Fruit fly (Drosophila melanogaster) whole organism: Measurements from ENCODE around the gene Dref.

Experiments
- CG8478 ChIP-seq: fragments of >200 bp; optimal IDR thresholded peaks from 2 replicates; lab custom pipeline; 2018; ENCODE audit warnings: inconsistent platforms
- Dll ChIP-seq: fragments of >200 bp; optimal IDR thresholded peaks from 2 replicates; lab custom pipeline; 2017
- EcR ChIP-seq, 2 experiments: fragments of >200 bp; optimal IDR thresholded peaks; 2 replicates each; lab custom pipeline; 2017; ENCODE audit warnings: missing biosample characterization in 2 of 2, missing genetic modification characterization in 2 of 2, missing genetic modification reagents in 2 of 2
- pan ChIP-seq: fragments of >200 bp; optimal IDR thresholded peaks from 2 replicates; lab custom pipeline; 2017
- psq ChIP-seq: fragments of >200 bp; optimal IDR thresholded peaks from 2 replicates; lab custom pipeline; 2017
- usp ChIP-seq: fragments of >200 bp; optimal IDR thresholded peaks from 2 replicates; lab custom pipeline; 2017; ENCODE audit warnings: missing biosample characterization, missing genetic modification characterization, mixed read lengths

The Dref gene

DNA sequence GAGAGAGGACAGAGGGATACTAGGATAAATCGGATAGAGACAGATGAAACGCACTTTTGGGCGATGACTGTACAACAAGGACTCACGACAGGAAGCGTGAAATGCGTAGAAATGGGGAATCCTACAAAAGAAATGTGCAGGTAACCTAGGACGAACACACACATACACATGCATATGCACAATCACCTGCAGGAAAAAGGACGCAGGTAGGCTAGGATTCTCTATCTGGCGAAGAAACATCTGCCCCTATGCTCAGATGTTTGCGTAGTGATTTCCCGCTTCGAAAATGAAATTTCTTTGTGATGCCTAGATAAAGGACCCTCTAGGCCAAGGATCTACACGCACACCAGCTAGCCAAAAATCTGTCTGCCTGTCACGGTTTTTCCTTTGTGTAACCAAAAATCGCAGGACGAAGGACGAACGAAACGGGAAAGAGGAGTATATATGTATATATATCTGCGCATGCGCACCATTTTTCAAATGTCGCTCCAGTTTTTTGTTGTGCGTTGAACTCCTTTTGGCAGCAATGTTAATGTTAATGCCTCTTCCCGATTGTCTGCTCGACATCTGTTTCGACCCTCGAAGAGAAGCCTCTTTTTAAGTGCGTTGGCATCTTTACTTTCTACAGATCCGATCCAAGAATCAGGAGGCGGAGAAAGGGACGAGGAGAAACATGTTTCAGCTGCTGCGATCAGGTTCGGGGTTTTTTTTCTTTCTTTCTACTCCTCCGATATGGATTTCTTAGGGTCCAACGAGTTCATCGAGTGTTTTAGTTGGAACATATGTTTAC lies 21.4 kb upstream of the Dref start:
- TF ChIP-seq CG8478 (no peak), usp (GFP tag; lab: Kevin White, UChicago) (no peak), Dll (lab: Kevin White, UChicago) (no peak), psq (lab: Kevin White, UChicago) (no peak), EcR (GFP tag; optimal IDR thresholded peaks at IDR 0.05; lab: Kevin White, UChicago) (no peak), pan (lab: Kevin White, UChicago) (no peak)

DNA sequence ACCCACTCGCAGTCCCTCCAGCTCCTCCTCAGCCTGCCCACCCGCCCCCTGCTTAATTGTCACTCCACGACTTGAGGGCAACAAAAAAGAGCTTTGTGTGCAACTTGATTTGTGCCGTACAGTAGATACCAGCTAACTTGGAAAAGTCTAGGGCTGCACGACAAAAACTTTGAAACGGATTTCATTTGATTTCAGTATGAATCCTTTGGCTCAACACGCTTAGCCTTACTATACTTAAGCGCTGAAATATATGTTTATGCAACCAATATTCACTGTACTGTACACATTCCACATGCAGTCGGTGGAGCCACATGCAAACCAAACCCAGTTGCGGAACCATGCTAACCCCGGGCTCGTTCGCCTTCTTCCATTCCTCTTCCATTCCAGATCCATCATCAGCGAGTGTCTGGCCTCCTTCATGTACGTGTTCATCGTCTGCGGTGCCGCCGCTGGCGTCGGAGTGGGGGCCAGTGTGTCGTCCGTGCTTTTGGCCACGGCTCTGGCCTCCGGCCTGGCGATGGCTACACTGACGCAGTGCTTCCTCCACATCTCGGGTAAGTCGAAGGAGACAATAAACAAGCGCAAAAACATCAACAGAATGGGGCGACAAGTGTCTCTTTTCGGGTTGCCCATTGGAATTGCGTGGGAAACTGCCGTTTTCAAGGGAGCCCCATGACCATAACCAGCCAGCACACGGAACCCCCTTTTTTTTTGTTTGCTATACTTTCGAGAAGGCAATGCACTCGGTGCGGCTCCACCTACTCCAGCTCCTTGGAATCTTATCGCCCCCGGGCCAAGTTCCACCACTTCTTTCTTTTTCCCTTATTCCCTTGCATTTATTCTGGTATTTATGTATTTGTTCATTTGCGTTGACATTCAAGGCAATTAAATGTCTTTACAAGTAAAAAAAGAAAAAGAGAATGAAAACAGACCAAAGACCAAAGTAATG lies 19.6 kb upstream of the Dref start:
- TF ChIP-seq psq (lab: Kevin White, UChicago) (no peak), usp (GFP tag; lab: Kevin White, UChicago) (no peak), Dll (lab: Kevin White, UChicago) (no peak), pan (lab: Kevin White, UChicago) (no peak), EcR (GFP tag; optimal IDR thresholded peaks at IDR 0.05; lab: Kevin White, UChicago) (peak in 1 of 2 experiments; percentile 3)

- no peak for TF ChIP-seq usp (GFP tag; lab: Kevin White, UChicago)
- no peak for TF ChIP-seq psq (lab: Kevin White, UChicago)
- TF ChIP-seq pan (lab: Kevin White, UChicago), result no peak
- TF ChIP-seq CG8478, result no peak
- TF ChIP-seq Dll (lab: Kevin White, UChicago), result no peak
- TF ChIP-seq EcR (GFP tag; optimal IDR thresholded peaks at IDR 0.05; lab: Kevin White, UChicago), result no peak
Measured at dm6 chr2L:9984078-9984772, 17.2 kb upstream of the Dref start, which contains the start of gene bib. TSS of gene bib (plus strand) at chr2L:9984645.

dm6 chr2L:9982516-9982915 lies 15.5 kb upstream of the Dref start:
- TF ChIP-seq pan (lab: Kevin White, UChicago), result no peak
- TF ChIP-seq psq (lab: Kevin White, UChicago), result no peak
- TF ChIP-seq EcR (GFP tag; optimal IDR thresholded peaks at IDR 0.05; lab: Kevin White, UChicago), result no peak
- no peak for TF ChIP-seq usp (GFP tag; lab: Kevin White, UChicago)
- no peak for TF ChIP-seq CG8478
- no peak for TF ChIP-seq Dll (lab: Kevin White, UChicago)

DNA sequence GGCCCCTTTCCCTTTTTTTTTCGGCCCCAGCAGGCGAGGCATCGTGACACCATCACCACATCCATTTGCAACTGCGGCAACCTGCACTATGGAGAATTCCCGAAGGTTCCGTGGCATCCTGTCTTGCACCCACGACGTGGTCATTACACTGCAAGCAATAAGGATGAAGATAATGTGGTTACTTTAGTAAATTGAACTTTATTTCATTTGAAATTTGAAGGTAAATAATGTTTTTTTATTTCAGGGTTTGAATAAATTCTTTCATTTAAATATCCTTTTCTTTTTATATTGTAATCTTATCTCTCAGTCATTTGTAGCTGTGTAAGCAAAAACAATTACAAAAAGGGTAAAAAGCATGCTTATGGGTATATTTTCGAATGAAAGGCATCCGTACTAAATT lies 14.8 kb upstream of the Dref start:
- TF ChIP-seq Dll (lab: Kevin White, UChicago) (no peak), EcR (GFP tag; optimal IDR thresholded peaks at IDR 0.05; lab: Kevin White, UChicago) (no peak), pan (lab: Kevin White, UChicago) (no peak), CG8478 (no peak)

DNA sequence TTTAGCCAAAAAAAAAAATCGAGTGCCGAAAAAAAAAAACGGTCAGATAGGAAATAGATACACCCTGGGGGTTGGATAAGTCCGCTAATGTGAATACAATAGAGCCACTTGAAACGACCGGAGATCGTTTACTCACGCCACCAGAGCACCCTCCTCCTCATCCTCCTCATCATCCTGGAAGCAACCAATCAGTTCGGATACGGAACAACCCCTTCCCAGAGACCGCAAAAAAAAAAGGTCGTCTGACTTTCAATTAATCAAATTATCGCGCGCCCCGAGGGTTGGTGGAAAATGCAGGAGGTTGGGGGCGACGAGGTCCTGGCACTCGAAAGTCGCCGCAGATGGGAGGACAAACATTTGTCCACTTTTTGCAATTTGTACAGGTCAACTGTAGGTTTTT lies 5.6 kb upstream of the Dref start:
- no peak for TF ChIP-seq pan (lab: Kevin White, UChicago)
- TF ChIP-seq psq (lab: Kevin White, UChicago), result no peak
- TF ChIP-seq usp (GFP tag; lab: Kevin White, UChicago), result no peak
- TF ChIP-seq CG8478, result no peak
- TF ChIP-seq Dll (lab: Kevin White, UChicago), result no peak
- TF ChIP-seq EcR (GFP tag; optimal IDR thresholded peaks at IDR 0.05; lab: Kevin White, UChicago), result no peak

DNA sequence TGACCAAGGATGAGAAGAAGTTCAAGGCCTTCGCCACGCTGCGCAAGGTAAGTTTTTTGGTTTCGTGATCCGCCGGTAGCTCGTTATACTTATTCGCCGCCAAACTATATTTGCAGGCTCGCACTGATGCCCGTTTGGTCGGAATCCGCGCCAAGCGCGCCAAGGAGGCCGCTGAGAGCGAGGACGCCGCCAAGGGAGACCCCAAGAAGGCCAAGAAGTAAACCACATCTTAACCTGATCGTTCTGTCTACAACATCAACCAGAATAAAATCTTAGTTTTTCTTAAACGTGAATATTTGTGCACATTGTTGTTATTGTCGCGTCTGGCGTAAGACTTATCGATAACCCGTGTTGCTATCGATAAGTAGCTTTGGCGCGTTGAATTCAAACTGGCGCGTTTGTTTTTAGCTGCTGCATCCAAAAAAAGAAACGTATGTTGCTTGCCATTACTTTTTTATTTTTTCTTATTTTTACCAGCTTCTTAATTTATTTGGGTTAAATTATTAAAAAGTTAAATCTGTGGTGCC lies 1.2 kb upstream of the Dref start:
- TF ChIP-seq CG8478 (no peak), pan (lab: Kevin White, UChicago) (no peak), EcR (GFP tag; optimal IDR thresholded peaks at IDR 0.05; lab: Kevin White, UChicago) (no peak), usp (GFP tag; lab: Kevin White, UChicago) (no peak), Dll (lab: Kevin White, UChicago) (no peak), psq (lab: Kevin White, UChicago) (no peak)

- TF ChIP-seq pan (lab: Kevin White, UChicago) (no peak), psq (lab: Kevin White, UChicago) (no peak), CG8478 (no peak), EcR (GFP tag; optimal IDR thresholded peaks at IDR 0.05; lab: Kevin White, UChicago) (no peak), usp (GFP tag; lab: Kevin White, UChicago) (no peak), Dll (lab: Kevin White, UChicago) (no peak)
Measured at dm6 chr2L:9963603-9964042, 3.4 kb downstream of the Dref start, which contains the start of gene CG5850. TSS of gene CG5850 (minus strand) at chr2L:9963949.

DNA sequence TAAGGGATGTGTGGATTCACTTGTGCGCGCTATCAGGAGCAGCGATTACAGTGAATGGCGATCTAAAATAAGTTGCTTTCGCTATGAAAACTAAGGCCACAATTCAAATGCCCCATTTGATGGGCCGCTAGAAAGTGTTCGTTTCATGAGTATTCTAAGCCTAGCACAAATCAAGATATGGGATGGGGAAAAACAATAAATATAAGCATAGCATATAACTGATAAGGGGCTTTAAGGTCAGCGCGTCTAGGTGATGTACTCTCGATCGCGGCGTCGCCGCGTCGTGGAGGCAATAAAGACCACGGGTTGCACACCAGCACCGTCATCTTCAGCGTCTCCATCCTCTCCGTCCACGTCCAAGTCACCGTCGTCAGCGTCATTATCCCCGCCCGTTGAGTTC lies 6.3 kb downstream of the Dref start:
- no peak for TF ChIP-seq usp (GFP tag; lab: Kevin White, UChicago)
- no peak for TF ChIP-seq CG8478
- no peak for TF ChIP-seq Dll (lab: Kevin White, UChicago)
- TF ChIP-seq EcR (GFP tag; optimal IDR thresholded peaks at IDR 0.05; lab: Kevin White, UChicago), result no peak

- TF ChIP-seq psq (lab: Kevin White, UChicago) (no peak), pan (lab: Kevin White, UChicago) (peak; percentile 96), CG8478 (no peak), Dll (lab: Kevin White, UChicago) (no peak)
Measured at dm6 chr2L:9956993-9957652, 9.9 kb downstream of the Dref start, which contains the start of the genes CG4658 and CG5846. TSS of gene CG4658 (plus strand) at chr2L:9957132. TSS of gene CG5846 (minus strand) at chr2L:9957237.
